Fruit fly (Drosophila melanogaster): ENCODE results near the gene CG17221.

dm6 chr2L:3001953-3002352 lies 37.8 kb upstream of the CG17221 start:
- no peak for TF ChIP-seq CG14711 (tag; optimal IDR thresholded peaks at IDR 0.05)
- TF ChIP-seq Clk (GFP tag; optimal IDR thresholded peaks at IDR 0.05): no peak
- TF ChIP-seq Hr96 (GFP tag; optimal IDR thresholded peaks at IDR 0.05): no peak
- TF ChIP-seq CG33017 (tag; optimal IDR thresholded peaks at IDR 0.05): no peak
- no peak for TF ChIP-seq CG5204 (GFP tag; optimal IDR thresholded peaks at IDR 0.05)
- no peak for TF ChIP-seq CG1620 (GFP tag; optimal IDR thresholded peaks at IDR 0.05)
- no peak for TF ChIP-seq toe (GFP tag; optimal IDR thresholded peaks at IDR 0.05)
